Fruit fly (Drosophila melanogaster) whole organism, embryonic: ENCODE measurements around the gene JIL-1.

ENCODE experiments used
- CG4854 ChIP-seq: fragments of 200-800 bp; sonication (Bioruptor generic); optimal IDR thresholded peaks from 2 replicates; lab custom pipeline; 2016; ENCODE audit warnings: missing biosample characterization, missing genetic modification characterization, inconsistent platforms
- CG6854 ChIP-seq: fragments of 200-800 bp; sonication (Bioruptor generic); optimal IDR thresholded peaks from 3 replicates; lab custom pipeline; 2017; ENCODE audit warnings: missing biosample characterization, mild to moderate bottlenecking, missing genetic modification characterization
- CoRest ChIP-seq: fragments of 200-800 bp; sonication (Bioruptor generic); optimal IDR thresholded peaks from 3 replicates; lab custom pipeline; 2018; ENCODE audit warnings: missing biosample characterization, mild to moderate bottlenecking, missing genetic modification characterization, moderate library complexity
- crp ChIP-seq, 2 experiments: fragments of 200-800 bp; sonication (Bioruptor generic); optimal IDR thresholded peaks; 2 replicates in 1 of 2; 3 replicates in 1 of 2; lab custom pipeline; 2017; ENCODE audit warnings: missing biosample characterization in 2 of 2, missing genetic modification characterization in 2 of 2, mild to moderate bottlenecking in 1 of 2, moderate library complexity in 1 of 2
- p53 ChIP-seq: fragments of 200-800 bp; sonication (Bioruptor generic); optimal IDR thresholded peaks from 2 replicates; lab custom pipeline; 2016; ENCODE audit warnings: missing biosample characterization, missing genetic modification characterization
- pita ChIP-seq: fragments of 200-800 bp; sonication (Bioruptor generic); optimal IDR thresholded peaks from 2 replicates; lab custom pipeline; 2017; ENCODE audit warnings: missing biosample characterization, mild to moderate bottlenecking, missing genetic modification characterization

dm6 chr3L:11065850-11066249, 27.1 kb downstream of the JIL-1 start:
- TF ChIP-seq CG4854 (GFP tag; lab: Kevin White, UChicago): no peak
- no peak for TF ChIP-seq CG6854
- no peak for TF ChIP-seq CoRest (tag; lab: Kevin White, UChicago)
- TF ChIP-seq p53 (GFP tag; lab: Kevin White, UChicago): no peak
- no peak for TF ChIP-seq pita (GFP tag; lab: Kevin White, UChicago)
- TF ChIP-seq crp (GFP tag; optimal IDR thresholded peaks at IDR 0.05; lab: Kevin White, UChicago): no peak
